Worm (Caenorhabditis elegans): ENCODE results near the gene T26C12.3.

Gene T26C12.3

DNA sequence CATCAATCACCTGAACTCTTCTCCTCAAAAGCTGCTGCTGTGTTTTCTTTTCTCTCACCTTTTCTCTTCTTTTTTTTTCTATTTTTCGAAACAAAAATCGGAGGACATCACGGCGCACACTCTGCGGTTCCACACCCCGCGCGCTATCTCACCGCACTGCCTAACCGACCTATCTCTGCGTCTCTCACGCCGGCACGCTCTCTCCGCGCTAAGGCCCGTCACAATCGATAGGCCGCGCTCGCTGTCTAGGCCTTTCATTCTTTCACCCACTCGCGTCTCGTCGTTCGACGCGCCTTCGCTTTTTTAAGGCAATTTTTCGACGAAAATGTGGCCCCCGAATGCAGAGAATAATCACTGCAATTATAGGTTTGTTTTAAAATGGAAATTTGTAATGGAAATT, 38.0 kb upstream of the T26C12.3 start, which contains the start of gene zip-11 (continued):
- TF ChIP-seq mxl-3 (GFP tag; optimal IDR thresholded peaks at IDR 0.05) (peak; percentile 81), mdt-29 (GFP tag; IDR thresholded peaks at IDR 0.05) (no peak), set-16 (GFP tag; IDR thresholded peaks at IDR 0.05) (peak; percentile 92), nhr-10 (tag; optimal IDR thresholded peaks at IDR 0.05) (no peak), jun-1 (tag; optimal IDR thresholded peaks at IDR 0.05) (no peak), ztf-11 (tag; optimal IDR thresholded peaks at IDR 0.05) (no peak), madf-5 (GFP tag; IDR thresholded peaks at IDR 0.05) (no peak), unc-130 (GFP tag; optimal IDR thresholded peaks at IDR 0.05) (no peak), F44E2.7 (GFP tag; IDR thresholded peaks at IDR 0.05) (0 out of 2 replicates have a peak, but pooled peaks have one; percentile 10), rbr-2 (tag; optimal IDR thresholded peaks at IDR 0.05) (peak; percentile 71), nhr-11 (tag; optimal IDR thresholded peaks at IDR 0.05) (peak; percentile 38), nhr-237 (tag; optimal IDR thresholded peaks at IDR 0.05) (no peak), T26A8.4 (GFP tag; IDR thresholded peaks at IDR 0.05) (peak; percentile 40; the same call in 1 of the 2 replicates), hif-1 (tag; optimal IDR thresholded peaks at IDR 0.05) (peak in 1 of 2 experiments; percentile 55), nhr-42 (GFP tag; IDR thresholded peaks at IDR 0.05) (no peak), unc-62 (GFP tag; optimal IDR thresholded peaks at IDR 0.05 in 1 of 2) (peak in 1 of 2 experiments; percentile 63), unc-62 (tag; optimal IDR thresholded peaks at IDR 0.05) (no peak), gei-8 (GFP tag; optimal IDR thresholded peaks at IDR 0.05) (no peak), D1046.2 (GFP tag; IDR thresholded peaks at IDR 0.05) (0 out of 2 replicates have a peak, but pooled peaks have one; percentile 62), dmd-8 (GFP tag; IDR thresholded peaks at IDR 0.05) (no peak), spr-3 (GFP tag; optimal IDR thresholded peaks at IDR 0.05) (peak; percentile 100), daf-16 (GFP tag; optimal IDR thresholded peaks at IDR 0.05) (peak in 1 of 2 experiments; percentile 54), daf-16 (tag; optimal IDR thresholded peaks at IDR 0.05) (no peak), daf-19 (GFP tag; conservative IDR thresholded peaks at IDR 0.05) (no peak), attf-4 (tag; optimal IDR thresholded peaks at IDR 0.05) (no peak), snpc-1.2 (GFP tag; IDR thresholded peaks at IDR 0.05) (no peak), spr-1 (tag; optimal IDR thresholded peaks at IDR 0.05) (peak; percentile 97), Y75B8A.6 (GFP tag; IDR thresholded peaks at IDR 0.05) (no peak), nhr-76 (tag; optimal IDR thresholded peaks at IDR 0.05) (no peak), unc-39 (tag; optimal IDR thresholded peaks at IDR 0.05) (no peak), lir-3 (tag; optimal IDR thresholded peaks at IDR 0.05) (no peak), aly-2 (tag; optimal IDR thresholded peaks at IDR 0.05) (no peak), ZK337.2 (GFP tag; IDR thresholded peaks at IDR 0.05) (no peak), Y48G9A.11 (GFP tag; IDR thresholded peaks at IDR 0.05) (no peak), F49E8.2 (tag; optimal IDR thresholded peaks at IDR 0.05; ENCODE audit: borderline replicate concordance) (no peak), mxl-2 (GFP tag; conservative IDR thresholded peaks at IDR 0.05) (no peak), skn-1 (tag; optimal IDR thresholded peaks at IDR 0.05) (no peak), tra-1 (GFP tag; IDR thresholded peaks at IDR 0.05) (0 out of 2 replicates have a peak, but pooled peaks have one; percentile 8), dve-1 (tag; optimal IDR thresholded peaks at IDR 0.05; ENCODE audit: insufficient read depth) (peak; percentile 33), ZK546.5 (tag; optimal IDR thresholded peaks at IDR 0.05) (no peak), lin-38 (GFP tag; IDR thresholded peaks at IDR 0.05) (peak; percentile 76), saeg-2 (GFP tag; IDR thresholded peaks at IDR 0.05) (no peak), lin-29 (GFP tag; IDR thresholded peaks at IDR 0.05) (peak; percentile 71; the same call in 1 of the 2 replicates), dpl-1 (GFP tag; optimal IDR thresholded peaks at IDR 0.05) (peak; percentile 44), pqm-1 (tag; optimal IDR thresholded peaks at IDR 0.05) (no peak), dmd-6 (GFP tag; IDR thresholded peaks at IDR 0.05) (peak; percentile 31; the same call in 1 of the 2 replicates), T20F7.1 (GFP tag; optimal IDR thresholded peaks at IDR 0.05) (no peak), R02D3.7 (tag; optimal IDR thresholded peaks at IDR 0.05) (no peak), lin-15B (tag; optimal IDR thresholded peaks at IDR 0.05) (no peak), nhr-102 (tag; optimal IDR thresholded peaks at IDR 0.05) (peak; percentile 48), ceh-82 (tag; optimal IDR thresholded peaks at IDR 0.05) (no peak), zip-2 (tag; optimal IDR thresholded peaks at IDR 0.05) (no peak), cey-2 (tag; optimal IDR thresholded peaks at IDR 0.05; ENCODE audit: borderline replicate concordance, insufficient read depth) (no peak)
